Worm (Caenorhabditis elegans) whole organism, young adult: ENCODE measurements around the gene micu-1.

Source experiments
- B0019.2 ChIP-seq: fragments of 200-800 bp; sonication (Bioruptor generic); conservative IDR thresholded peaks from 2 replicates; pipeline ENCODE4 v1.3.6; 2022; ENCODE audit warnings: missing genetic modification reagents, missing genetic modification characterization, missing compliant biosample characterization
- B0035.1 ChIP-seq: sonication (generic microtip); optimal IDR thresholded peaks from 2 replicates; lab custom pipeline; 2016; ENCODE audit warnings: missing genetic modification characterization, mild to moderate bottlenecking, missing compliant biosample characterization, missing genotype, missing genetic modification reagents
- B0261.1 ChIP-seq: sonication (generic microtip); optimal IDR thresholded peaks from 2 replicates; lab custom pipeline; 2016; ENCODE audit warnings: mild to moderate bottlenecking, missing genetic modification characterization, moderate library complexity, missing compliant biosample characterization
- B0336.3 ChIP-seq: fragments of 200-800 bp; sonication (Bioruptor generic); IDR thresholded peaks from 2 replicates; pipeline ENCODE4 v1.3.6; 2022; ENCODE audit warnings: missing genetic modification characterization, missing compliant biosample characterization
- C17E4.6 ChIP-seq: fragments of 200-800 bp; sonication (Bioruptor generic); IDR thresholded peaks from 2 replicates; pipeline ENCODE4 v1.3.6; 2022; ENCODE audit warnings: missing genetic modification reagents, missing genetic modification characterization, missing compliant biosample characterization
- D2030.7 ChIP-seq: fragments of 200-800 bp; sonication (Bioruptor generic); IDR thresholded peaks from 2 replicates; pipeline ENCODE4 v1.3.6; 2022; ENCODE audit warnings: missing genetic modification reagents, missing genetic modification characterization, missing compliant biosample characterization
- F39B2.1 ChIP-seq: fragments of 200-800 bp; sonication (Bioruptor generic); IDR thresholded peaks from 2 replicates; pipeline ENCODE4 v1.3.6; 2022; ENCODE audit warnings: missing genetic modification reagents, missing genetic modification characterization, missing compliant biosample characterization
- F49E8.2 ChIP-seq: sonication (generic microtip); optimal IDR thresholded peaks from 3 replicates; lab custom pipeline; 2017; ENCODE audit warnings: missing genetic modification characterization, mild to moderate bottlenecking, missing compliant biosample characterization, antibody characterized with exemption, moderate library complexity; ENCODE audit not compliant: insufficient read depth
- F52B5.7 ChIP-seq: sonication (generic microtip); optimal IDR thresholded peaks from 2 replicates; lab custom pipeline; 2016; ENCODE audit warnings: mild to moderate bottlenecking, missing genetic modification characterization, missing compliant biosample characterization
- F55B11.4 ChIP-seq: sonication (generic microtip); optimal IDR thresholded peaks from 2 replicates; lab custom pipeline; 2016; ENCODE audit warnings: missing compliant biosample characterization, missing genetic modification characterization, borderline replicate concordance; ENCODE audit not compliant: insufficient read depth
- Y95B8A.8 ChIP-seq: fragments of 200-800 bp; sonication (Bioruptor generic); IDR thresholded peaks from 2 replicates; pipeline ENCODE4 v1.3.6; 2022; ENCODE audit warnings: missing genetic modification reagents, missing genetic modification characterization, missing compliant biosample characterization
- akir-1 ChIP-seq: fragments of 200-800 bp; sonication (Bioruptor generic); optimal IDR thresholded peaks from 2 replicates; lab custom pipeline; 2018; ENCODE audit warnings: mild to moderate bottlenecking, missing genetic modification characterization, moderate library complexity, missing compliant biosample characterization
- ama-1 ChIP-seq, 3 experiments: fragments of 150-350 bp in 1 of 3; sonication (generic microtip) in 2 of 3; optimal IDR thresholded peaks; 2 replicates each; lab custom pipeline; 2014 to 2018; ENCODE audit warnings: missing biosample characterization in 2 of 3, missing genetic modification characterization in 2 of 3, missing genetic modification reagents in 2 of 3
- attf-5 ChIP-seq: fragments of 200-800 bp; sonication (Bioruptor generic); optimal IDR thresholded peaks from 2 replicates; lab custom pipeline; 2018; ENCODE audit warnings: mild to moderate bottlenecking, missing genetic modification characterization, missing compliant biosample characterization
- attf-6 ChIP-seq: fragments of 200-800 bp; sonication (Bioruptor generic); IDR thresholded peaks from 2 replicates; pipeline ENCODE4 v1.3.6; 2022; ENCODE audit warnings: missing genetic modification reagents, missing genetic modification characterization, missing compliant biosample characterization
- bed-1 ChIP-seq: fragments of 200-800 bp; sonication (Bioruptor generic); IDR thresholded peaks from 2 replicates; pipeline ENCODE4 v1.3.6; 2022; ENCODE audit warnings: missing genetic modification reagents, missing genetic modification characterization, missing compliant biosample characterization
- ccch-3 ChIP-seq: fragments of 200-800 bp; sonication (Bioruptor generic); optimal IDR thresholded peaks from 2 replicates; lab custom pipeline; 2018; ENCODE audit warnings: mild to moderate bottlenecking, missing genetic modification characterization, missing compliant biosample characterization
- cebp-2 ChIP-seq: fragments of 200-800 bp; sonication (Bioruptor generic); IDR thresholded peaks from 2 replicates; pipeline ENCODE4 v1.3.6; 2022; ENCODE audit warnings: missing genetic modification characterization, missing compliant biosample characterization
- ceh-79 ChIP-seq: sonication (generic microtip); optimal IDR thresholded peaks from 2 replicates; lab custom pipeline; 2017; ENCODE audit warnings: mild to moderate bottlenecking, missing genetic modification characterization, missing compliant biosample characterization
- die-1 ChIP-seq: sonication (generic microtip); optimal IDR thresholded peaks from 2 replicates; lab custom pipeline; 2016; ENCODE audit warnings: missing genotype, mild to moderate bottlenecking, missing genetic modification characterization, missing compliant biosample characterization
- dox-1 ChIP-seq: fragments of 200-800 bp; sonication (Bioruptor generic); IDR thresholded peaks from 2 replicates; pipeline ENCODE4 v1.3.6; 2022; ENCODE audit warnings: missing genetic modification reagents, missing genetic modification characterization, missing compliant biosample characterization
- dpff-1 ChIP-seq: sonication (generic microtip); optimal IDR thresholded peaks from 2 replicates; lab custom pipeline; 2017; ENCODE audit warnings: mild to moderate bottlenecking, missing genetic modification characterization, missing compliant biosample characterization
- efl-1 ChIP-seq: fragments of 150-350 bp; optimal IDR thresholded peaks from 2 replicates; lab custom pipeline; 2014; ENCODE audit warnings: missing biosample characterization, missing genetic modification reagents, missing genetic modification characterization
- egl-44 ChIP-seq: fragments of 200-800 bp; sonication (Bioruptor generic); IDR thresholded peaks from 2 replicates; pipeline ENCODE4 v1.3.6; 2022; ENCODE audit warnings: missing genetic modification reagents, missing genetic modification characterization, missing compliant biosample characterization
- egrh-3 ChIP-seq: fragments of 200-800 bp; sonication (Bioruptor generic); IDR thresholded peaks from 2 replicates; pipeline ENCODE4 v1.3.6; 2022; ENCODE audit warnings: missing genetic modification reagents, missing genetic modification characterization, missing compliant biosample characterization
- fkh-3 ChIP-seq: sonication (generic microtip); optimal IDR thresholded peaks from 2 replicates; lab custom pipeline; 2016; ENCODE audit warnings: mild to moderate bottlenecking, missing genetic modification characterization, missing compliant biosample characterization
- him-1 ChIP-seq: sonication (generic microtip); optimal IDR thresholded peaks from 2 replicates; lab custom pipeline; 2016; ENCODE audit warnings: missing genotype, missing genetic modification reagents, missing genetic modification characterization, missing compliant biosample characterization
- hlh-12 ChIP-seq: sonication (generic microtip); optimal IDR thresholded peaks from 2 replicates; lab custom pipeline; 2016; ENCODE audit warnings: missing genetic modification characterization, missing compliant biosample characterization
- hmg-20 ChIP-seq: fragments of 200-800 bp; sonication (Bioruptor generic); IDR thresholded peaks from 2 replicates; pipeline ENCODE4 v1.3.6; 2022; ENCODE audit warnings: missing genetic modification reagents, missing genetic modification characterization, missing compliant biosample characterization
- hrde-1 ChIP-seq: sonication (generic microtip); optimal IDR thresholded peaks from 2 replicates; lab custom pipeline; 2016; ENCODE audit warnings: missing genetic modification characterization, mild to moderate bottlenecking, missing compliant biosample characterization, moderate library complexity, missing genotype, missing genetic modification reagents, borderline replicate concordance
- lag-1 ChIP-seq: fragments of 200-800 bp; sonication (Bioruptor generic); IDR thresholded peaks from 2 replicates; pipeline ENCODE4 v1.3.6; 2022; ENCODE audit warnings: missing genetic modification reagents, missing genetic modification characterization, missing compliant biosample characterization
- let-607 ChIP-seq, 2 experiments: fragments of 200-800 bp in 1 of 2; sonication (Bioruptor generic) in 1 of 2; sonication (generic microtip) in 1 of 2; optimal IDR thresholded peaks; 2 replicates each; lab custom pipeline; 2016 to 2018; ENCODE audit warnings: mild to moderate bottlenecking in 2 of 2, missing compliant biosample characterization in 2 of 2, missing genetic modification characterization in 2 of 2, moderate library complexity in 2 of 2, missing genotype in 1 of 2
- lin-40 ChIP-seq: sonication (generic microtip); optimal IDR thresholded peaks from 2 replicates; lab custom pipeline; 2016; ENCODE audit warnings: missing genetic modification characterization, mild to moderate bottlenecking, missing compliant biosample characterization, missing genotype, missing genetic modification reagents
- madf-6 ChIP-seq: fragments of 200-800 bp; sonication (Bioruptor generic); IDR thresholded peaks from 2 replicates; pipeline ENCODE4 v1.3.6; 2022; ENCODE audit warnings: missing genetic modification reagents, missing genetic modification characterization, missing compliant biosample characterization
- madf-8 ChIP-seq: fragments of 200-800 bp; sonication (Bioruptor generic); conservative IDR thresholded peaks from 2 replicates; pipeline ENCODE4 v1.3.6; 2022; ENCODE audit warnings: missing genetic modification reagents, missing genetic modification characterization, missing compliant biosample characterization
- nhr-120 ChIP-seq: fragments of 200-800 bp; sonication (Bioruptor generic); IDR thresholded peaks from 2 replicates; pipeline ENCODE4 v1.3.6; 2022; ENCODE audit warnings: missing genetic modification characterization, missing compliant biosample characterization
- nhr-179 ChIP-seq: sonication (generic microtip); optimal IDR thresholded peaks from 2 replicates; lab custom pipeline; 2016; ENCODE audit warnings: mild to moderate bottlenecking, missing genetic modification characterization, missing compliant biosample characterization
- nhr-80 ChIP-seq: sonication (generic microtip); optimal IDR thresholded peaks from 2 replicates; lab custom pipeline; 2016; ENCODE audit warnings: missing genetic modification characterization, missing compliant biosample characterization
- pha-4 ChIP-seq: fragments of 150-350 bp; sonication (generic microtip); optimal IDR thresholded peaks from 2 replicates; lab custom pipeline; 2014; ENCODE audit warnings: missing biosample characterization, missing genetic modification reagents, missing genetic modification characterization
- rec-8 ChIP-seq, 2 experiments: sonication (generic microtip); optimal IDR thresholded peaks; 2 replicates each; lab custom pipeline; 2016; ENCODE audit warnings: mild to moderate bottlenecking in 2 of 2, missing genetic modification characterization in 2 of 2, missing genetic modification reagents in 2 of 2, missing genotype in 2 of 2, missing biosample characterization in 1 of 2, missing compliant biosample characterization in 1 of 2, moderate library complexity in 1 of 2
- repo-1 ChIP-seq: sonication (generic microtip); optimal IDR thresholded peaks from 2 replicates; lab custom pipeline; 2017; ENCODE audit warnings: mild to moderate bottlenecking, missing genetic modification characterization, missing compliant biosample characterization
- snpc-1.1 ChIP-seq: sonication (generic microtip); optimal IDR thresholded peaks from 2 replicates; lab custom pipeline; 2017; ENCODE audit warnings: missing genetic modification characterization, mild to moderate bottlenecking, missing compliant biosample characterization, antibody characterized with exemption, moderate library complexity, missing genotype, missing genetic modification reagents; ENCODE audit not compliant: insufficient read depth
- snpc-1.3 ChIP-seq: sonication (generic microtip); optimal IDR thresholded peaks from 2 replicates; lab custom pipeline; 2017; ENCODE audit warnings: missing genetic modification characterization, mild to moderate bottlenecking, missing compliant biosample characterization, antibody characterized with exemption, moderate library complexity, missing genotype, missing genetic modification reagents; ENCODE audit not compliant: insufficient read depth
- tbp1 ChIP-seq: fragments of 200-800 bp; sonication (Bioruptor generic); optimal IDR thresholded peaks from 2 replicates; lab custom pipeline; 2018; ENCODE audit warnings: mild to moderate bottlenecking, missing genetic modification characterization, missing compliant biosample characterization
- tbx-9 ChIP-seq: sonication (generic microtip); optimal IDR thresholded peaks from 2 replicates; lab custom pipeline; 2016; ENCODE audit warnings: borderline replicate concordance, missing genetic modification characterization, inconsistent platforms, missing compliant biosample characterization
- tlf-1 ChIP-seq: fragments of 200-800 bp; sonication (Bioruptor generic); optimal IDR thresholded peaks from 2 replicates; lab custom pipeline; 2018; ENCODE audit warnings: mild to moderate bottlenecking, missing genetic modification characterization, missing compliant biosample characterization
- unc-130 ChIP-seq: sonication (generic microtip); optimal IDR thresholded peaks from 2 replicates; lab custom pipeline; 2016; ENCODE audit warnings: missing genetic modification reagents, missing genetic modification characterization, missing compliant biosample characterization
- zim-3 ChIP-seq: sonication (generic microtip); optimal IDR thresholded peaks from 2 replicates; lab custom pipeline; 2017; ENCODE audit warnings: mild to moderate bottlenecking, missing genetic modification characterization, moderate library complexity, missing compliant biosample characterization

The micu-1 gene

DNA sequence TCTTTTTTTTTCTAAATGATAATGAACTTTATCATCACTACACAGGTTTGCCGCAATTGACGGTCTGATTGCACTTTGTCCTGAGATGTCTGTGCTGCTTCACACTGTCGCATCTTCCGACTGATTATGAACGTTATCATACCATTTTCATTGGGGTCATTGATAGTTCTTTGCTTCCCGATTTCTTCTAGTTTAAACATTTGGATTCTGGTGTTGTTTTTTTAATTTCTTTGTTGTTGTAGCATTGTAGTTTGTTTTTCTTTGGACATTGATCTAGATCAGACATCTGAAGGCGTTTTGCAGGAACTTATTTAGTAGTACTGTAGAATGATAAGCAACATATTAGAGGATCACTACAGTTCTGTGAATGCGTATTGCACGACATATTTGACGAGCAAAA, 21.0 kb downstream of the micu-1 start (continued):
- TF ChIP-seq nhr-120 (GFP tag; lab: Robert Waterston, UW) (no peak), bed-1 (no peak), tbx-9 (tag; lab: Kevin White, UChicago) (peak; percentile 74), hlh-12 (tag; lab: Kevin White, UChicago) (no peak), attf-5 (GFP tag; lab: Kevin White, UChicago) (peak; percentile 25), akir-1 (GFP tag; lab: Kevin White, UChicago) (no peak), tbp1 (GFP tag; lab: Kevin White, UChicago) (peak; percentile 64), cebp-2 (GFP tag; lab: Robert Waterston, UW) (peak; percentile 90; the same call in 1 of the 2 replicates), Y95B8A.8 (GFP tag; lab: Robert Waterston, UW) (no peak), unc-130 (GFP tag; lab: Kevin White, UChicago) (no peak), hmg-20 (GFP tag; lab: Robert Waterston, UW) (no peak), egrh-3 (GFP tag; lab: Robert Waterston, UW) (no peak), nhr-80 (peak; percentile 92), D2030.7 (GFP tag; lab: Robert Waterston, UW) (no peak), madf-6 (peak; percentile 52), F52B5.7 (tag; lab: Kevin White, UChicago) (peak; percentile 34), die-1 (tag; lab: Kevin White, UChicago) (peak; percentile 48), snpc-1.1 (tag; lab: Kevin White, UChicago) (no peak), attf-6 (GFP tag; lab: Robert Waterston, UW) (no peak), efl-1 (GFP tag; lab: Kevin White, UChicago) (no peak), zim-3 (no peak), fkh-3 (tag; lab: Kevin White, UChicago) (no peak), ama-1 (optimal IDR thresholded peaks at IDR 0.05; lab: Kevin White, UChicago) (no peak), ama-1 (GFP tag; optimal IDR thresholded peaks at IDR 0.05; lab: Kevin White, UChicago) (no peak), pha-4 (no peak), B0336.3 (peak; percentile 80), repo-1 (tag; lab: Kevin White, UChicago) (peak; percentile 85), dox-1 (GFP tag; lab: Robert Waterston, UW) (no peak), nhr-179 (tag; lab: Kevin White, UChicago) (no peak), hrde-1 (tag; lab: Kevin White, UChicago) (peak; percentile 36), C17E4.6 (GFP tag; lab: Robert Waterston, UW) (no peak), tlf-1 (GFP tag; lab: Kevin White, UChicago) (peak; percentile 83), snpc-1.3 (tag; lab: Kevin White, UChicago) (peak; percentile 3), B0019.2 (no peak), him-1 (peak; percentile 17), lag-1 (GFP tag; lab: Robert Waterston, UW) (no peak), madf-8 (no peak), B0261.1 (tag; lab: Kevin White, UChicago) (no peak), lin-40 (tag; lab: Kevin White, UChicago) (peak; percentile 71), let-607 (tag; optimal IDR thresholded peaks at IDR 0.05; lab: Kevin White, UChicago) (peak in 1 of 2 experiments; percentile 54), dpff-1 (tag; lab: Kevin White, UChicago) (no peak), ceh-79 (no peak), F39B2.1 (GFP tag; lab: Robert Waterston, UW) (no peak), B0035.1 (tag; lab: Kevin White, UChicago) (no peak), F49E8.2 (tag; lab: Kevin White, UChicago) (no peak), egl-44 (GFP tag; lab: Robert Waterston, UW) (0 out of 2 replicates have a peak, but pooled peaks have one; percentile 49), ccch-3 (no peak), F55B11.4 (tag; lab: Kevin White, UChicago) (no peak), rec-8 (tag; optimal IDR thresholded peaks at IDR 0.05; lab: Kevin White, UChicago) (no peak)
